Worm (Caenorhabditis elegans): Measurements from ENCODE around the gene famh-161.

DNA sequence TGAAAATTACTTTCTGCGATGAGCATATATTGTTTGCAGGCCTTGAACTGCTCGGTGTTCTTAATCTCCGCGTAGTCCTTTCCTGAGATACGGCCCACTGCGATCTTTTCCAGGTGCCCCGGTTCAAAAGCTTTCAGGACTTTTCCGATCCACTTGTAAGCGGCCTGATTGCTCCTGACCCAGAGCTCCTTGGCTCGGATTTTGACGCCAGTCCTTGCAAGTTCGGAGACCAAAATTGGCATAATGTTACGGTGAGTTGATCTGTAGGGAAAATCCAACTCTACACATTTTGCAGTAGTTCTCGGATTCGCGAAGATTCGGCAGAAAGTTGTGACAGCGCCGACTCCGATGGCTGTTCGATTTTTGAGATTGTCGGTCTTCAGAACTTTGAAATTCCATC, 17.0 kb downstream of the famh-161 start:
- TF ChIP-seq let-607 (tag; optimal IDR thresholded peaks at IDR 0.05) (no peak), pha-4 (tag; optimal IDR thresholded peaks at IDR 0.05) (no peak), unc-62 (GFP tag; optimal IDR thresholded peaks at IDR 0.05) (no peak), ceh-27 (GFP tag; optimal IDR thresholded peaks at IDR 0.05) (no peak), him-1 (tag; optimal IDR thresholded peaks at IDR 0.05) (no peak), egl-18 (GFP tag; IDR thresholded peaks at IDR 0.05) (no peak), F55B11.4 (tag; optimal IDR thresholded peaks at IDR 0.05; ENCODE audit: borderline replicate concordance, insufficient read depth) (no peak), nfyb-1 (GFP tag; IDR thresholded peaks at IDR 0.05) (no peak), C17E4.6 (GFP tag; IDR thresholded peaks at IDR 0.05) (no peak), let-526 (GFP tag; IDR thresholded peaks at IDR 0.05) (no peak), nhr-120 (GFP tag; IDR thresholded peaks at IDR 0.05) (no peak), ztf-18 (tag; optimal IDR thresholded peaks at IDR 0.05) (no peak)
